Worm (Caenorhabditis elegans): Measurements from ENCODE around the gene ZK1086.2.

The ZK1086.2 gene

DNA sequence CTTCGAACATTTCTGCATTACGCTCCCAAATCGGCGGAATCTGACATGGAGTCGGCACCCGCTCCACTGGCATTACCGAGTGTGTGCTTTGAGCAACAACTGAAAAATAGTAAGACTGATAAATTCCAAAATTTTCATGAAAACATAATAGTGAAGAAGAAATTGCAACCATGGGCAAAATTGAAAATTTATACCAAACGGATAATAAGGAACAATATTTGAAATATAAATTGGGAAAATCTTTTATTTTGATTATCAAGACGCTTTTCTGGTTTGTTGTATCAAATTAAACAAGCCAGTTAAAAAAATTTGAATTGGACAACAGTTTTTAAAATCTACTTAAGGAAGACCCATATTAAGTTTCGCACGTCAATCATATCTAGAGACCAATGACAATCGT lies at the start of gene ZK1086.2:
TSS of gene ZK1086.2 (minus strand) at position 101 of the 400 bp plus-strand sequence.
- TF ChIP-seq ztf-23 (GFP tag; IDR thresholded peaks at IDR 0.05) (no peak), flt-1 (GFP tag; IDR thresholded peaks at IDR 0.05) (no peak), cog-1 (tag; optimal IDR thresholded peaks at IDR 0.05) (no peak), tab-1 (GFP tag; IDR thresholded peaks at IDR 0.05) (no peak), ref-1 (GFP tag; conservative IDR thresholded peaks at IDR 0.05) (no peak)

- no peak for TF ChIP-seq ztf-29 (GFP tag; IDR thresholded peaks at IDR 0.05)
- TF ChIP-seq flt-1 (GFP tag; IDR thresholded peaks at IDR 0.05), result no peak
- TF ChIP-seq klf-2 (GFP tag; conservative IDR thresholded peaks at IDR 0.05), result no peak
- no peak for TF ChIP-seq ref-1 (GFP tag; conservative IDR thresholded peaks at IDR 0.05)
- no peak for TF ChIP-seq T22C8.4 (GFP tag; IDR thresholded peaks at IDR 0.05)
- TF ChIP-seq cog-1 (tag; optimal IDR thresholded peaks at IDR 0.05), result no peak
- TF ChIP-seq med-1 (GFP tag; optimal IDR thresholded peaks at IDR 0.05; ENCODE audit: insufficient read depth), result no peak
- TF ChIP-seq tab-1 (GFP tag; IDR thresholded peaks at IDR 0.05), result no peak
- TF ChIP-seq ztf-23 (GFP tag; IDR thresholded peaks at IDR 0.05), result no peak
Observed at ce11 chrX:13841277-13841676, 47.9 kb upstream of the ZK1086.2 start, which contains the start of gene M03B6.1. Gene M03B6.1, plus strand, starts transcription at chrX:13841610.

DNA sequence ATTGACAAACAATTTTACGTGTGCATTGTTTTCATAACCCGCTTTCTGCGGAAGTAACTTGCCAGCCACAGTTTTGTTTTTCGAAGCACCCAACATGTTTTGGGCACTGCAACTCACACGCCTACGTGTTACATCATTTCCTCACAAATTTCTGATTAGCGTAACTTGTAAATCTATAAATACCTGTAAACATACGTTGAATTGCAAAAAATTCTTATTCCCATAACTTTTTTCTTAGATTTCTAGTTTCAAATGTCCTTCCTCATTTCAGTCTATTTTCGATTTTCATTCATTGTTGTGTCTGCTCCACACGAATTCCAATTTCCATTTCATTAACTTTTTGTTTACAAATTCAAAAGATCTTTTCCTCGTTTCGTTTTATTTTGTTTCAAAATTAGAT lies 46.9 kb upstream of the ZK1086.2 start:
- no peak for TF ChIP-seq T22C8.4 (GFP tag; IDR thresholded peaks at IDR 0.05)
- TF ChIP-seq ztf-23 (GFP tag; IDR thresholded peaks at IDR 0.05), result no peak
- TF ChIP-seq tab-1 (GFP tag; IDR thresholded peaks at IDR 0.05), result no peak
- no peak for TF ChIP-seq cog-1 (tag; optimal IDR thresholded peaks at IDR 0.05)
- no peak for TF ChIP-seq ref-1 (GFP tag; conservative IDR thresholded peaks at IDR 0.05)
- TF ChIP-seq flt-1 (GFP tag; IDR thresholded peaks at IDR 0.05), result no peak
- no peak for TF ChIP-seq klf-2 (GFP tag; conservative IDR thresholded peaks at IDR 0.05)
- no peak for TF ChIP-seq ztf-29 (GFP tag; IDR thresholded peaks at IDR 0.05)
- TF ChIP-seq med-1 (GFP tag; optimal IDR thresholded peaks at IDR 0.05; ENCODE audit: insufficient read depth), result no peak

- TF ChIP-seq ref-1 (GFP tag; conservative IDR thresholded peaks at IDR 0.05), result no peak
Observed at ce11 chrX:13838019-13838418, 44.6 kb upstream of the ZK1086.2 start.

DNA sequence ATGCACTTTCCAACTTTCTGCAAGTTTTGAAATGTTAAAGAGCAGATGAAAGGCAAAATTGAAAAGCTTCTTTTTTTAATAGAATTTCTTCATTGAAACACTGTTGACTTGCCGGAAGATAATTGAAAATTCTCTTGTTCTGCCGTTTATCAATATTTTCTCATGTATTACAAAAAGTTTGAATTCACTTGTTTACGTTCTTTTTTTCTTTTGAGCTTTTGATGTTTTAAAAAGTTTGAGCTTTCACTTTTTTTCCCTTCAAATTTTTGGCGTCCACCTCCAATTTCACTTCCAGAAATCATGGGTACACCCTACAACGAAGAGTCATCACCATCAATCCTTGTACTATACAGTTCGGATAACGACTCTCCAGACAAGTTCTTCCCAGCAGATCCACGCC lies 40.7 kb upstream of the ZK1086.2 start, which contains the start of gene F19D8.2:
TSS of gene F19D8.2 (plus strand) at position 301 of the 400 bp plus-strand sequence.
- no peak for TF ChIP-seq med-1 (GFP tag; optimal IDR thresholded peaks at IDR 0.05; ENCODE audit: insufficient read depth)
- no peak for TF ChIP-seq ztf-29 (GFP tag; IDR thresholded peaks at IDR 0.05)
- TF ChIP-seq cog-1 (tag; optimal IDR thresholded peaks at IDR 0.05), result no peak
- no peak for TF ChIP-seq tab-1 (GFP tag; IDR thresholded peaks at IDR 0.05)
- TF ChIP-seq ref-1 (GFP tag; conservative IDR thresholded peaks at IDR 0.05), result no peak
- no peak for TF ChIP-seq flt-1 (GFP tag; IDR thresholded peaks at IDR 0.05)
- no peak for TF ChIP-seq klf-2 (GFP tag; conservative IDR thresholded peaks at IDR 0.05)

ce11 chrX:13833448-13833847 lies 40.0 kb upstream of the ZK1086.2 start:
- TF ChIP-seq klf-2 (GFP tag; conservative IDR thresholded peaks at IDR 0.05) (no peak), ref-1 (GFP tag; conservative IDR thresholded peaks at IDR 0.05) (no peak), med-1 (GFP tag; optimal IDR thresholded peaks at IDR 0.05; ENCODE audit: insufficient read depth) (no peak), cog-1 (tag; optimal IDR thresholded peaks at IDR 0.05) (no peak), tab-1 (GFP tag; IDR thresholded peaks at IDR 0.05) (no peak), flt-1 (GFP tag; IDR thresholded peaks at IDR 0.05) (no peak), ztf-23 (GFP tag; IDR thresholded peaks at IDR 0.05) (no peak), ztf-29 (GFP tag; IDR thresholded peaks at IDR 0.05) (no peak), T22C8.4 (GFP tag; IDR thresholded peaks at IDR 0.05) (no peak)

DNA sequence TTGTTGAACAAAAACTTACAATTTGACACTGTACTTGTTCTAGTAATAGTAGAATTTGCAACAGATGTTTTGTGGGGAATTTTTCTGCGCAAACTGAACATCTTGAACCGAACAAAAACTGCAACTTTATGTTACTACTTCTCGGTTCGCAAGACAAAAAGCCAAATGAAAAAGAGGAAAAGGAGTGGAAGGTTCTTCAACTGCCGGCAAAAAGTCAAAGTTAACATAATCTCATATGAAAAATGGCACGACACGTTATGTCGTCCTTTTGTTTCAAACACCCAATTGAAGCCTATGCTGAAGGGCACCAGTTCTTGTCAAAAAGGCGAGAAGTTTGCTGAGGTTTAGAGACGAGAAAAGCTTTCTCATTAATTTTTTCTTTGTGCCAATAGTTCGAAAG lies 30.1 kb upstream of the ZK1086.2 start, which contains the start of gene twk-23:
TSS of gene twk-23 (minus strand) at position 101 of the 400 bp plus-strand sequence.
- TF ChIP-seq T22C8.4 (GFP tag; IDR thresholded peaks at IDR 0.05), result no peak
- no peak for TF ChIP-seq cog-1 (tag; optimal IDR thresholded peaks at IDR 0.05)
- TF ChIP-seq flt-1 (GFP tag; IDR thresholded peaks at IDR 0.05), result no peak
- no peak for TF ChIP-seq tab-1 (GFP tag; IDR thresholded peaks at IDR 0.05)
- no peak for TF ChIP-seq ref-1 (GFP tag; conservative IDR thresholded peaks at IDR 0.05)
- TF ChIP-seq klf-2 (GFP tag; conservative IDR thresholded peaks at IDR 0.05), result no peak
- no peak for TF ChIP-seq ztf-23 (GFP tag; IDR thresholded peaks at IDR 0.05)
- no peak for TF ChIP-seq ztf-29 (GFP tag; IDR thresholded peaks at IDR 0.05)
- TF ChIP-seq med-1 (GFP tag; optimal IDR thresholded peaks at IDR 0.05; ENCODE audit: insufficient read depth), result no peak

ce11 chrX:13818791-13819190 lies 25.4 kb upstream of the ZK1086.2 start:
- no peak for TF ChIP-seq ztf-29 (GFP tag; IDR thresholded peaks at IDR 0.05)
- no peak for TF ChIP-seq T22C8.4 (GFP tag; IDR thresholded peaks at IDR 0.05)
- TF ChIP-seq flt-1 (GFP tag; IDR thresholded peaks at IDR 0.05), result no peak
- no peak for TF ChIP-seq ztf-23 (GFP tag; IDR thresholded peaks at IDR 0.05)
- TF ChIP-seq tab-1 (GFP tag; IDR thresholded peaks at IDR 0.05), result no peak
- TF ChIP-seq med-1 (GFP tag; optimal IDR thresholded peaks at IDR 0.05; ENCODE audit: insufficient read depth), result no peak
- no peak for TF ChIP-seq cog-1 (tag; optimal IDR thresholded peaks at IDR 0.05)
- no peak for TF ChIP-seq ref-1 (GFP tag; conservative IDR thresholded peaks at IDR 0.05)
- TF ChIP-seq klf-2 (GFP tag; conservative IDR thresholded peaks at IDR 0.05), result no peak

DNA sequence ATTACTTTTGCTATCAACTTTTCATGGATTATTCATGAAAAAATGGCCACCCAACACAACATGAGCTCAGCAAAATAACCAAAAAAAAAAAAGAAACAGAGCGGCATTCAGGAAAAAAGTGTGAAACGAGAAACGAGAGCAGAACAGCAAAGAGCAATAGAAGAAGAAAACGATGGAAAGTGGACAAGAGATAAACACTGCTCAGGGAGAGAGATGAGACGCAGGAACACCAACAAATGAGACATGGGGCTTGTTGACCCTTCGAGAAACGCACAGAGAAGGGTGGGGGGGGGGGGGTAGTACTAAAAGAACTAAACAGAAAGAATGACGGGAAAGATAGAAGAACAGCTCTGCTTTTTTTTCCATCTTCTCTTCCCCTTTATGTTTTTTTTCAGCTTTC lies 18.5 kb upstream of the ZK1086.2 start:
- TF ChIP-seq klf-2 (GFP tag; conservative IDR thresholded peaks at IDR 0.05), result no peak
- TF ChIP-seq tab-1 (GFP tag; IDR thresholded peaks at IDR 0.05), result no peak
- no peak for TF ChIP-seq T22C8.4 (GFP tag; IDR thresholded peaks at IDR 0.05)
- TF ChIP-seq cog-1 (tag; optimal IDR thresholded peaks at IDR 0.05), result no peak
- no peak for TF ChIP-seq flt-1 (GFP tag; IDR thresholded peaks at IDR 0.05)

DNA sequence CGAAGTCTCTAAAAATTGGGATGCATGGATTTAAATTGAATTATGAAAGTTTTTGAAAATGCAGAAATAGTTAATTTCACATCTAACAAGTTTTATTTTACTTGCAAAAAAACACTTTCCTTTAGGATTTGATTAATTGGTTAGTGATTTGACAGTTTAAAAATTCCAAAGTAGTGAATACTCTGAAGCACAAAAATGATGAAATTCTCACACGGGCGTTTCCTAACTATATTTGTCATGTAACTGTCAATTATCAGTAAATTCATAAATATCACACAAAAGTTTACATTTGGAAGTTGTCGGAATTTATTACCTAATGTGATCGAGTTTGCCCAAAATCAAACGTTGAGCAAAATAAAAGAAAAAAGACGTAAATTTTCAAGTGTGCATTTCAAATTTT lies 17.7 kb upstream of the ZK1086.2 start:
- TF ChIP-seq klf-2 (GFP tag; conservative IDR thresholded peaks at IDR 0.05) (no peak), ztf-29 (GFP tag; IDR thresholded peaks at IDR 0.05) (no peak), cog-1 (tag; optimal IDR thresholded peaks at IDR 0.05) (no peak), med-1 (GFP tag; optimal IDR thresholded peaks at IDR 0.05; ENCODE audit: insufficient read depth) (no peak), ref-1 (GFP tag; conservative IDR thresholded peaks at IDR 0.05) (no peak), flt-1 (GFP tag; IDR thresholded peaks at IDR 0.05) (no peak), tab-1 (GFP tag; IDR thresholded peaks at IDR 0.05) (no peak), ztf-23 (GFP tag; IDR thresholded peaks at IDR 0.05) (no peak), T22C8.4 (GFP tag; IDR thresholded peaks at IDR 0.05) (no peak)
